Worm (Caenorhabditis elegans) whole organism, L4/young adult: Measurements from ENCODE around the gene D2096.11.

Experiments used
- W03F9.2 ChIP-seq: fragments of 150-350 bp; optimal IDR thresholded peaks from 2 replicates; lab custom pipeline; 2014; ENCODE audit warnings: missing biosample characterization, missing genetic modification characterization
- him-1 ChIP-seq: sonication (generic microtip); optimal IDR thresholded peaks from 2 replicates; lab custom pipeline; 2016; ENCODE audit warnings: missing genotype, missing genetic modification reagents, missing genetic modification characterization, missing compliant biosample characterization

DNA sequence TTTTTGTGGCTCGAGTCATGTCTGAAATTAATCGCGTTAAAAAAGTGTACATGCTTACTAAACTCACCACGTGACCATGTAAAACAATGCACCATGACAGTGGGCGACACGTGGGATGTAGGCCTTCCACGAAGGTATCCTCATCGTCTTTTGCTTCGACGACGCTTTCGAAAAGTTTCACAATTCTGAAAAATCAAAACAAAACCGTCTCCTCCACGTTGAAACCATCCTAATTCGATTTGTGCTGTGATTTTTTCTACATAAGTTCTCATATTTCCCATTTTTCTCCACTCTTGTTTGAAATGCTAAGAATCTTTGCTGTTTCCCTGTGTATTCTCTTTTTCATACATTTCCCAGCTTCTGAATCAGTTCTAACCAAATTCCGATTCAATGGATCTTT is 39.4 kb downstream of the D2096.11 start, which contains the start of gene F17E9.3:
- TF ChIP-seq him-1 (tag; lab: Kevin White, UChicago): no peak
- no peak for TF ChIP-seq W03F9.2 (tag; lab: Kevin White, UChicago)
